Fruit fly (Drosophila melanogaster) whole organism, embryonic: ENCODE data around the gene Etfb.

Source experiments
- Blimp-1 ChIP-seq: fragments of 200-800 bp; sonication (Bioruptor generic); optimal IDR thresholded peaks from 3 replicates; lab custom pipeline; 2018; ENCODE audit warnings: missing biosample characterization, missing genetic modification characterization, mild to moderate bottlenecking, moderate library complexity, missing genetic modification reagents
- BtbVII ChIP-seq: fragments of 200-800 bp; sonication (Bioruptor generic); optimal IDR thresholded peaks from 3 replicates; lab custom pipeline; 2017; ENCODE audit warnings: missing biosample characterization, mild to moderate bottlenecking, missing genetic modification characterization
- CG10543 ChIP-seq: fragments of 200-800 bp; sonication (Bioruptor generic); optimal IDR thresholded peaks from 3 replicates; lab custom pipeline; 2017; ENCODE audit warnings: missing biosample characterization, mild to moderate bottlenecking, missing genetic modification characterization, moderate library complexity
- CG11398 ChIP-seq: fragments of 200-800 bp; sonication (Bioruptor generic); optimal IDR thresholded peaks from 2 replicates; lab custom pipeline; 2016; ENCODE audit warnings: missing biosample characterization, missing genetic modification characterization
- CG11456 ChIP-seq: fragments of 200-800 bp; sonication (Bioruptor generic); IDR thresholded peaks from 3 replicates; pipeline ENCODE4 v1.3.6; 2022; ENCODE audit warnings: missing biosample characterization, missing genetic modification characterization
- CG12942 ChIP-seq: fragments of 200-800 bp; sonication (Bioruptor generic); optimal IDR thresholded peaks from 3 replicates; lab custom pipeline; 2016; ENCODE audit warnings: missing biosample characterization, missing genetic modification characterization
- CG14014 ChIP-seq: fragments of 200-800 bp; sonication (Bioruptor generic); IDR thresholded peaks from 2 replicates; pipeline ENCODE4 v1.3.6; 2022; ENCODE audit warnings: missing biosample characterization, missing genetic modification characterization
- CG15514 ChIP-seq: fragments of 200-800 bp; sonication (Bioruptor generic); optimal IDR thresholded peaks from 3 replicates; lab custom pipeline; 2017; ENCODE audit warnings: missing biosample characterization, missing genetic modification characterization, mild to moderate bottlenecking, moderate library complexity, missing genetic modification reagents
- CG15601 ChIP-seq: fragments of 200-800 bp; sonication (Bioruptor generic); optimal IDR thresholded peaks from 3 replicates; lab custom pipeline; 2019; ENCODE audit warnings: missing biosample characterization, mild to moderate bottlenecking, missing genetic modification characterization, moderate library complexity
- CG18476 ChIP-seq: fragments of 200-800 bp; sonication (Bioruptor generic); optimal IDR thresholded peaks from 2 replicates; lab custom pipeline; 2016; ENCODE audit warnings: missing biosample characterization, mild to moderate bottlenecking, missing genetic modification characterization
- CG2199 ChIP-seq: fragments of 200-800 bp; sonication (Bioruptor generic); IDR thresholded peaks from 3 replicates; pipeline ENCODE4 v1.3.6; 2022; ENCODE audit warnings: missing biosample characterization, missing genetic modification characterization
- CG30431 ChIP-seq: fragments of 200-800 bp; sonication (Bioruptor generic); optimal IDR thresholded peaks from 2 replicates; lab custom pipeline; 2017; ENCODE audit warnings: missing biosample characterization, missing genetic modification characterization
- CG3163 ChIP-seq: fragments of 200-800 bp; sonication (Bioruptor generic); optimal IDR thresholded peaks from 3 replicates; lab custom pipeline; 2016; ENCODE audit warnings: missing biosample characterization, missing genetic modification characterization
- CG4328 ChIP-seq: fragments of 200-800 bp; sonication (Bioruptor generic); optimal IDR thresholded peaks from 3 replicates; lab custom pipeline; 2017; ENCODE audit warnings: missing biosample characterization, missing genetic modification reagents, missing genetic modification characterization
- CG4707 ChIP-seq: fragments of 200-800 bp; sonication (Bioruptor generic); optimal IDR thresholded peaks from 2 replicates; lab custom pipeline; 2018; ENCODE audit warnings: missing biosample characterization, mild to moderate bottlenecking, missing genetic modification characterization, moderate library complexity
- CG5180 ChIP-seq: fragments of 200-800 bp; sonication (Bioruptor generic); optimal IDR thresholded peaks from 3 replicates; lab custom pipeline; 2017; ENCODE audit warnings: missing biosample characterization, missing genetic modification characterization, mild to moderate bottlenecking, moderate library complexity, missing genetic modification reagents
- CG6683 ChIP-seq: fragments of 200-800 bp; sonication (Bioruptor generic); optimal IDR thresholded peaks from 2 replicates; lab custom pipeline; 2017; ENCODE audit warnings: missing biosample characterization, mild to moderate bottlenecking, missing genetic modification characterization, missing genetic modification reagents
- CG9817 ChIP-seq: fragments of 200-800 bp; sonication (Bioruptor generic); optimal IDR thresholded peaks from 2 replicates; lab custom pipeline; 2018; ENCODE audit warnings: missing biosample characterization, mild to moderate bottlenecking, missing genetic modification characterization, moderate library complexity
- Fer3 ChIP-seq: fragments of 200-800 bp; sonication (Bioruptor generic); optimal IDR thresholded peaks from 2 replicates; lab custom pipeline; 2018; ENCODE audit warnings: missing biosample characterization, mild to moderate bottlenecking, missing genetic modification characterization, moderate library complexity
- Hand ChIP-seq: fragments of 200-800 bp; sonication (Bioruptor generic); optimal IDR thresholded peaks from 2 replicates; lab custom pipeline; 2017; ENCODE audit warnings: mild to moderate bottlenecking, missing biosample characterization, missing genetic modification reagents, missing genetic modification characterization
- Hey ChIP-seq: fragments of 200-800 bp; sonication (Bioruptor generic); optimal IDR thresholded peaks from 3 replicates; lab custom pipeline; 2018; ENCODE audit warnings: missing biosample characterization, mild to moderate bottlenecking, missing genetic modification characterization
- HmgD ChIP-seq: fragments of 200-800 bp; sonication (Bioruptor generic); optimal IDR thresholded peaks from 3 replicates; lab custom pipeline; 2016; ENCODE audit warnings: missing biosample characterization, missing genetic modification characterization
- Mrtf ChIP-seq: fragments of 200-800 bp; sonication (Bioruptor generic); IDR thresholded peaks from 3 replicates; pipeline ENCODE4 v1.3.6; 2022; ENCODE audit warnings: missing biosample characterization, missing genetic modification characterization
- Ravus ChIP-seq: fragments of 200-800 bp; sonication (Bioruptor generic); IDR thresholded peaks from 2 replicates; pipeline ENCODE4 v1.3.6; 2022; ENCODE audit warnings: missing biosample characterization, missing genetic modification characterization
- Spps ChIP-seq: fragments of 200-800 bp; sonication (Bioruptor generic); optimal IDR thresholded peaks from 2 replicates; lab custom pipeline; 2018; ENCODE audit warnings: missing biosample characterization, mild to moderate bottlenecking, missing genetic modification characterization
- Trl ChIP-seq, 3 experiments: fragments of >200 bp in 2 of 3; fragments of 200-800 bp in 1 of 3; sonication (Bioruptor generic) in 1 of 3; optimal IDR thresholded peaks; 2 replicates in 1 of 3; 3 replicates in 2 of 3; lab custom pipeline; 2016 to 2017; ENCODE audit warnings: missing biosample characterization in 1 of 3, missing genetic modification characterization in 1 of 3
- Vsx1 ChIP-seq: fragments of 200-800 bp; sonication (Bioruptor generic); optimal IDR thresholded peaks from 2 replicates; lab custom pipeline; 2017; ENCODE audit warnings: missing biosample characterization, mild to moderate bottlenecking, missing genetic modification characterization, missing genetic modification reagents
- Xbp1 ChIP-seq: fragments of 200-800 bp; sonication (Bioruptor generic); optimal IDR thresholded peaks from 3 replicates; lab custom pipeline; 2016; ENCODE audit warnings: missing biosample characterization, mild to moderate bottlenecking, missing genetic modification characterization
- abd-A ChIP-seq: fragments of 200-800 bp; sonication (Bioruptor generic); optimal IDR thresholded peaks from 3 replicates; lab custom pipeline; 2019; ENCODE audit warnings: missing biosample characterization, mild to moderate bottlenecking, missing genetic modification characterization, moderate library complexity
- bsh ChIP-seq, 2 experiments: fragments of 200-800 bp; sonication (Bioruptor generic); optimal IDR thresholded peaks; 2 replicates each; lab custom pipeline; 2017 to 2018; ENCODE audit warnings: mild to moderate bottlenecking in 2 of 2, missing biosample characterization in 2 of 2, missing genetic modification characterization in 2 of 2, moderate library complexity in 1 of 2
- chif ChIP-seq, 2 experiments: fragments of 200-800 bp; sonication (Bioruptor generic); optimal IDR thresholded peaks; 3 replicates each; lab custom pipeline; 2016; ENCODE audit warnings: missing biosample characterization in 2 of 2, missing genetic modification characterization in 2 of 2
- chinmo ChIP-seq: fragments of 200-800 bp; sonication (Bioruptor generic); IDR thresholded peaks from 4 replicates; pipeline ENCODE4 v1.3.6; 2022; ENCODE audit warnings: missing biosample characterization, missing genetic modification characterization; ENCODE audit not compliant: partially characterized antibody
- croc ChIP-seq: fragments of 200-800 bp; sonication (Bioruptor generic); conservative IDR thresholded peaks from 3 replicates; pipeline ENCODE4 v1.3.6; 2022; ENCODE audit warnings: missing biosample characterization, missing genetic modification characterization
- dati ChIP-seq: fragments of 200-800 bp; sonication (Bioruptor generic); IDR thresholded peaks from 2 replicates; pipeline ENCODE4 v1.3.6; 2022; ENCODE audit warnings: missing biosample characterization, missing genetic modification characterization
- eyg ChIP-seq: fragments of 200-800 bp; sonication (Bioruptor generic); optimal IDR thresholded peaks from 3 replicates; lab custom pipeline; 2016; ENCODE audit warnings: missing biosample characterization, missing genetic modification characterization
- gcm ChIP-seq: fragments of 200-800 bp; sonication (Bioruptor generic); optimal IDR thresholded peaks from 2 replicates; lab custom pipeline; 2019; ENCODE audit warnings: missing biosample characterization, mild to moderate bottlenecking, missing genetic modification characterization, moderate library complexity
- gro ChIP-seq: fragments of 200-800 bp; sonication (Bioruptor generic); optimal IDR thresholded peaks from 2 replicates; lab custom pipeline; 2016; ENCODE audit warnings: missing biosample characterization, missing genetic modification characterization
- hbn ChIP-seq: fragments of 200-800 bp; sonication (Bioruptor generic); IDR thresholded peaks from 2 replicates; pipeline ENCODE4 v1.3.6; 2022; ENCODE audit warnings: missing biosample characterization, missing genetic modification characterization; ENCODE audit not compliant: partially characterized antibody
- hkb ChIP-seq, 2 experiments: fragments of 200-800 bp in 1 of 2; fragments of >200 bp in 1 of 2; sonication (Bioruptor generic) in 1 of 2; IDR thresholded peaks in 1 of 2; optimal IDR thresholded peaks in 1 of 2; 2 replicates each; pipeline versions ENCODE4 v1.3.6 to Lab custom; 2017 to 2022; ENCODE audit warnings: missing biosample characterization in 1 of 2, missing genetic modification characterization in 1 of 2
- lbe ChIP-seq: fragments of 200-800 bp; sonication (Bioruptor generic); optimal IDR thresholded peaks from 2 replicates; lab custom pipeline; 2016; ENCODE audit warnings: missing biosample characterization, mild to moderate bottlenecking, missing genetic modification characterization
- mld ChIP-seq: fragments of 200-800 bp; sonication (Bioruptor generic); IDR thresholded peaks from 3 replicates; pipeline ENCODE4 v1.3.6; 2022; ENCODE audit warnings: missing biosample characterization, missing genetic modification characterization; ENCODE audit not compliant: partially characterized antibody
- nom ChIP-seq: fragments of 200-800 bp; sonication (Bioruptor generic); optimal IDR thresholded peaks from 2 replicates; lab custom pipeline; 2017; ENCODE audit warnings: missing biosample characterization, missing genetic modification characterization, mild to moderate bottlenecking, moderate library complexity, missing genetic modification reagents
- pita ChIP-seq: fragments of 200-800 bp; sonication (Bioruptor generic); optimal IDR thresholded peaks from 2 replicates; lab custom pipeline; 2017; ENCODE audit warnings: missing biosample characterization, mild to moderate bottlenecking, missing genetic modification characterization
- pros ChIP-seq: fragments of 200-800 bp; sonication (Bioruptor generic); optimal IDR thresholded peaks from 3 replicates; lab custom pipeline; 2019; ENCODE audit warnings: missing biosample characterization, mild to moderate bottlenecking, missing genetic modification characterization, moderate library complexity
- pum ChIP-seq: fragments of 200-800 bp; sonication (Bioruptor generic); optimal IDR thresholded peaks from 2 replicates; lab custom pipeline; 2016; ENCODE audit warnings: missing biosample characterization, missing genetic modification characterization
- seq ChIP-seq: fragments of 200-800 bp; sonication (Bioruptor generic); IDR thresholded peaks from 2 replicates; pipeline ENCODE4 v1.3.6; 2022; ENCODE audit warnings: missing biosample characterization, missing genetic modification characterization
- usp ChIP-seq: fragments of >200 bp; optimal IDR thresholded peaks from 2 replicates; lab custom pipeline; 2017; ENCODE audit warnings: missing biosample characterization, missing genetic modification characterization
- vfl ChIP-seq: fragments of 200-800 bp; sonication (Bioruptor generic); optimal IDR thresholded peaks from 2 replicates; lab custom pipeline; 2016; ENCODE audit warnings: missing biosample characterization, missing genetic modification characterization
- vvl ChIP-seq: fragments of 200-800 bp; sonication (Bioruptor generic); IDR thresholded peaks from 2 replicates; pipeline ENCODE4 v1.3.6; 2022; ENCODE audit warnings: missing biosample characterization, missing genetic modification characterization

Gene Etfb

dm6 chr3R:29830925-29831324 is 28.2 kb upstream of the Etfb start (continued):
- no peak for TF ChIP-seq Xbp1 (GFP tag; lab: Kevin White, UChicago)
- no peak for TF ChIP-seq HmgD (GFP tag; lab: Kevin White, UChicago)
- peak; percentile 33 for TF ChIP-seq CG4328 (GFP tag; lab: Kevin White, UChicago)
- no peak for TF ChIP-seq hkb (optimal IDR thresholded peaks at IDR 0.05; lab: Kevin White, UChicago)
- 0 out of 2 replicates have a peak, but pooled peaks have one; percentile 16 for TF ChIP-seq hkb (GFP tag; IDR thresholded peaks at IDR 0.05; lab: Robert Waterston, UW)
- TF ChIP-seq CG2199 (GFP tag; lab: Robert Waterston, UW), result no peak
- TF ChIP-seq CG4707, result no peak
- TF ChIP-seq CG11398, result no peak
- TF ChIP-seq CG30431 (GFP tag; lab: Kevin White, UChicago), result no peak
- TF ChIP-seq chif (GFP tag; optimal IDR thresholded peaks at IDR 0.05; lab: Kevin White, UChicago), result peak in 1 of 2 experiments; percentile 16
- TF ChIP-seq Vsx1 (GFP tag; lab: Kevin White, UChicago), result no peak
- no peak for TF ChIP-seq abd-A (tag; lab: Kevin White, UChicago)
- no peak for TF ChIP-seq mld (GFP tag; lab: Robert Waterston, UW)
- no peak for TF ChIP-seq CG18476 (GFP tag; lab: Kevin White, UChicago)
- no peak for TF ChIP-seq dati (GFP tag; lab: Robert Waterston, UW)
- TF ChIP-seq CG6683, result no peak
- TF ChIP-seq gcm, result peak; percentile 13
- TF ChIP-seq BtbVII, result peak; percentile 45
- TF ChIP-seq vvl (GFP tag; lab: Robert Waterston, UW), result no peak
- TF ChIP-seq CG15601 (tag; lab: Kevin White, UChicago), result no peak
- TF ChIP-seq CG10543 (GFP tag; lab: Kevin White, UChicago), result peak; percentile 18
- no peak for TF ChIP-seq CG15514 (GFP tag; lab: Kevin White, UChicago)
- TF ChIP-seq pum (GFP tag; lab: Kevin White, UChicago), result no peak
- no peak for TF ChIP-seq gro (GFP tag; lab: Kevin White, UChicago)
- TF ChIP-seq hbn (GFP tag; lab: Robert Waterston, UW), result no peak
- peak; percentile 63 for TF ChIP-seq Spps (tag; lab: Kevin White, UChicago)
- TF ChIP-seq lbe, result no peak
- no peak for TF ChIP-seq Hand (GFP tag; lab: Kevin White, UChicago)
- no peak for TF ChIP-seq CG12942
- no peak for TF ChIP-seq Hey
- no peak for TF ChIP-seq pita (GFP tag; lab: Kevin White, UChicago)
- TF ChIP-seq, all 482 proteins: peak for 79

DNA sequence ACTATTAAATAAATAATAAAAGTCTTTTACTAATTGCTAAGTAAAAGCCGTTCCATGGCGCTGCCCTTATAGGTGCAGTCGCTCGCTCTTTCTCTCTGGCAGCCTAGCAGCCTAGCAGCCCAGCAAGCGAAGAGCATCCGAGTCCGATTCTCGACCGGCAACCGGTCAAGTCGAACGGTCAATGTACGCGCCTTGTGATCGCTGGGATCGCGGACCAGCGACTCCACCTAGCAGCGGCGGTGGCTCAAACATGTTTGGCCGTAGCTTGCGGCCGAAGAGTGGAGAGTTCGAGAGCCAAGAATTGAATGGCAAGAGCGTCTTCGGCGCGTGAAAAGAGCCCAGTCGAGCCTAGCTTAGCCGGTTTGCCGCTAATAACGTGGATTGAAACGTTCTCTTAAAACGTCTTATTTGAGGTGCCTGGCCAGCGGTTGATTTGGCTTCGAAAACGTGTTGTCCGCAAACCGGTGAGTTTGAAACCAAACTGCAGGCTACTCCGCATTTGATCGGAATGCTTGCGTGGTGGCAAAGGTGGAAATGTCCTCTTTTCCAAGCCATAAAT is 26.6 kb upstream of the Etfb start:
- TF ChIP-seq CG5180 (GFP tag; lab: Kevin White, UChicago), result peak; percentile 97
- no peak for TF ChIP-seq CG14014
- no peak for TF ChIP-seq croc (GFP tag; lab: Robert Waterston, UW)
- TF ChIP-seq pros (GFP tag; lab: Kevin White, UChicago), result peak; percentile 79
- 0 out of 4 replicates have a peak, but pooled peaks have one; percentile 28 for TF ChIP-seq chinmo (GFP tag; lab: Robert Waterston, UW)
- TF ChIP-seq eyg (GFP tag; lab: Kevin White, UChicago), result no peak
- no peak for TF ChIP-seq bsh (GFP tag; optimal IDR thresholded peaks at IDR 0.05; lab: Kevin White, UChicago)
- TF ChIP-seq Trl (optimal IDR thresholded peaks at IDR 0.05; lab: Kevin White, UChicago), result peak; percentile 23 to 47
- no peak for TF ChIP-seq Trl (GFP tag; optimal IDR thresholded peaks at IDR 0.05; lab: Kevin White, UChicago)
- TF ChIP-seq Ravus (GFP tag; lab: Robert Waterston, UW), result no peak
- TF ChIP-seq Mrtf (GFP tag; lab: Robert Waterston, UW), result no peak
- TF ChIP-seq CG11456 (GFP tag; lab: Robert Waterston, UW), result no peak
- TF ChIP-seq CG3163 (GFP tag; lab: Kevin White, UChicago), result peak; percentile 72
- TF ChIP-seq usp (GFP tag; lab: Kevin White, UChicago), result no peak
- peak; percentile 12 for TF ChIP-seq nom (GFP tag; lab: Kevin White, UChicago)
- no peak for TF ChIP-seq vfl (GFP tag; lab: Kevin White, UChicago)
- TF ChIP-seq seq (GFP tag; lab: Robert Waterston, UW), result no peak
- TF ChIP-seq Blimp-1 (GFP tag; lab: Kevin White, UChicago), result peak; percentile 20
- TF ChIP-seq CG9817 (tag; lab: Kevin White, UChicago), result no peak
- TF ChIP-seq Fer3 (tag; lab: Kevin White, UChicago), result no peak
